Worm (Caenorhabditis elegans): ENCODE data around the gene T22B7.4.

The T22B7.4 gene

DNA sequence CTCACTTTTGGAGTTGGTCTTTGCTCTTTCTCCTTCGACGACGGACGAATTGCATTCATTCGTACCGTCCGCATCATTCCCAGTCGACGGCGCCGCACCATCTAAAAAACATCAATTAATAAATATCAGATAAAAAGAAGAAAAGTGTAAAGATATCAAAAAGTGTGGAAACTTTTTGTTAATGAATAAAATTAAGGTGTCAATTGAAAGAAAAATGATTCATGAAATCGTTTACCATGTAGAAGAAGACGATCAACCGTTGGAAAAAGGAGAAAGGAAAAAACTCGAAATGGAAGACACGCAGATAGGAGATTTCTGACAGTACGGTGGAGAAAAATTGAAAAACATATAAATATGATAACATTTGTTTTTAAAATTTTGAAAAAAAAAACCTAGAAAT, 38.9 kb upstream of the T22B7.4 start, which contains the start of gene set-19:
set-19 (minus strand) TSS at position 101 of the 400 bp plus-strand sequence.
- no peak for TF ChIP-seq ceh-19 (GFP tag; optimal IDR thresholded peaks at IDR 0.05)
- no peak for TF ChIP-seq T23F11.4 (GFP tag; optimal IDR thresholded peaks at IDR 0.05)
- no peak for TF ChIP-seq dmd-4 (tag; optimal IDR thresholded peaks at IDR 0.05; ENCODE audit: borderline replicate concordance)
- no peak for TF ChIP-seq F13H6.1 (tag; optimal IDR thresholded peaks at IDR 0.05)
- TF ChIP-seq elt-2 (tag; optimal IDR thresholded peaks at IDR 0.05), result no peak
- TF ChIP-seq zip-5 (tag; optimal IDR thresholded peaks at IDR 0.05), result no peak
- TF ChIP-seq unc-86 (tag; optimal IDR thresholded peaks at IDR 0.05), result no peak
- TF ChIP-seq nfya-1 (tag; optimal IDR thresholded peaks at IDR 0.05), result no peak
- TF ChIP-seq dve-1 (tag; optimal IDR thresholded peaks at IDR 0.05), result no peak
- no peak for TF ChIP-seq nhr-11 (tag; optimal IDR thresholded peaks at IDR 0.05)

DNA sequence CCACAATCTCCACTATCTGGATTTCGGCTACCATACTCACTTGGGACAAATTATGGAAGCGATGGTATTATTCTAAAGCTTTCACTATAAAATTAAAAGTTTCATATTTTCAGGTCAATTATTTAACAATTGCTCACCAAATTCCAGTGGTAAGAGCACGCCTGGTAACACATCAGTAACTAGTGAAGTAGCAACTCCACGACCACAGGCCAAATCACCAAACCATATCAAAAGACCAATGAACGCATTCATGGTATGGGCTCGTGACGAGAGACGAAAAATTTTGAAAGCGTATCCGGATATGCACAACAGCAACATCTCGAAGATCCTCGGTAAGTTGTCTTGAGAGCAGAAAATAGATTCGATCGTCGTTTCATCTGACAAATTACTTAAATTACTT, 31.4 kb upstream of the T22B7.4 start:
- TF ChIP-seq C38D4.7 (GFP tag; optimal IDR thresholded peaks at IDR 0.05) (no peak), hlh-6 (tag; optimal IDR thresholded peaks at IDR 0.05) (no peak)

DNA sequence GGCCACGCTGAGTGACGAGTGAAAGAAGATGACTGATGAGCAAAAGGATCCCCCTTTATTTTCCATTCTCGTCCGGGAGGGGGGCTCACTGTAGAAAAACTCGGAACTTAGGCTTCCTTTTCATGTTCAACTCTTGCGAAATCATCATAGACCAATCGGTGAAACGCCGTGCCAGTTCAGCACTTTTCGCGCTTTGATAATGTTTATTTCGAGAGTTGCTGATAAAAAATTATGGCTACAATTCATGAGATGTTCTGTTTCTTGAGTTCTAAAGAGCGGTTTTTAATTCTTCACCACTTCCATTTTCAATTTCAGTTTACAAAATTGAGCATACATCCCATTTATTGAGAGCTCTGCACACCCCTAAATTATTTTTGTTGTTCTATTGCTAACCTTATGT, 29.6 kb upstream of the T22B7.4 start:
- TF ChIP-seq madf-2 (tag; optimal IDR thresholded peaks at IDR 0.05) (no peak), dmd-4 (tag; optimal IDR thresholded peaks at IDR 0.05; ENCODE audit: borderline replicate concordance) (no peak), zip-5 (tag; optimal IDR thresholded peaks at IDR 0.05) (no peak), ceh-24 (tag; optimal IDR thresholded peaks at IDR 0.05) (no peak), ahr-1 (tag; optimal IDR thresholded peaks at IDR 0.05) (no peak)

DNA sequence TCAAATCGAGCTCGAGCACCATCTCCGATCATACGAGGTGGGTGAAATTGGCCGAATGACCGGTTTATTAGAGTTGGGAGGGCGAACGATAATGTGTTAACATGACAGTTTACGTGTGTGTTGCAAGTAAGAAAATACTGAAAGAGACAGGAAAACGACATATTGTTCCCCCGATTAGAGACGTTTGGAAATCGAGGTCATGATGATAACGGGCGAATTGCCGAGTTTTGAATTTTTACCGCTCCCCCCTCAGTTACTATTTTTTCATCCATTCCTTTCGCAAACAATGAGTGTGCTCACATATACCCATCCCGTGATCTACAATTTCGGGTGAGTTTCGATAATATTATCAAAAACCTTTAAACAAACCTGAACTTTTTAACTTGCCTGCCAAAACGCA, 28.5 kb upstream of the T22B7.4 start:
- TF ChIP-seq nhr-232 (tag; optimal IDR thresholded peaks at IDR 0.05) (no peak), lin-11 (tag; optimal IDR thresholded peaks at IDR 0.05) (no peak), lim-6 (tag; optimal IDR thresholded peaks at IDR 0.05) (no peak), sdc-2 (tag; optimal IDR thresholded peaks at IDR 0.05) (no peak), unc-3 (GFP tag; conservative IDR thresholded peaks at IDR 0.05) (no peak), unc-3 (tag; optimal IDR thresholded peaks at IDR 0.05) (no peak), tbx-7 (tag; optimal IDR thresholded peaks at IDR 0.05) (no peak), hlh-6 (tag; optimal IDR thresholded peaks at IDR 0.05) (no peak), che-1 (tag; optimal IDR thresholded peaks at IDR 0.05) (no peak), ceh-6 (GFP tag; optimal IDR thresholded peaks at IDR 0.05) (no peak), hlh-30 (tag; optimal IDR thresholded peaks at IDR 0.05; ENCODE audit: insufficient read depth) (no peak), ceh-24 (tag; optimal IDR thresholded peaks at IDR 0.05) (no peak), tbx-2 (tag; optimal IDR thresholded peaks at IDR 0.05) (no peak), nhr-11 (tag; optimal IDR thresholded peaks at IDR 0.05) (no peak)

DNA sequence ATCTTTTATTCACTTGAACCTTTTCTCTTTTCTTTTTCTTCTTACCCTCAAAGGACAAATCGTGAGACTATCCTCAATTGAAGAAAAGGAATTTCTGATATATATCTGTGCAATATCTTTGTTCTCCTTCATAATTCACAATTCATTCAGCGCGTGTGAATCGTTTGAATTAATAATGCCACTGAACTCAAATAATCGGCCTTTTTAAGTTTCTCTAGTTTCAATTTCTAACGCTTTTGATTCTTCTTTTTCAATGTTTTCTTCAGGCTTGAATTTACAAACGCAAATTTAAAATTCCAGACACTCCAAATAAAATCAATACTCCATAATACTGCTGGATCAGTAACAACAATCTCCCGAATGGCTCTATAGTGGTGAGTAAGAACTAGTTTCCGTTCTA, 22.3 kb upstream of the T22B7.4 start, which contains the start of gene egl-13:
egl-13 (plus strand) TSS at position 301 of the 400 bp plus-strand sequence.
- TF ChIP-seq ceh-22 (tag; optimal IDR thresholded peaks at IDR 0.05), result no peak
- no peak for TF ChIP-seq dmd-4 (tag; optimal IDR thresholded peaks at IDR 0.05; ENCODE audit: borderline replicate concordance)
- no peak for TF ChIP-seq dve-1 (tag; optimal IDR thresholded peaks at IDR 0.05)
- no peak for TF ChIP-seq ceh-48 (tag; optimal IDR thresholded peaks at IDR 0.05)
- TF ChIP-seq ets-4 (tag; optimal IDR thresholded peaks at IDR 0.05), result no peak
- TF ChIP-seq npax-4 (tag; optimal IDR thresholded peaks at IDR 0.05), result no peak
- TF ChIP-seq C38D4.7 (GFP tag; optimal IDR thresholded peaks at IDR 0.05), result no peak
- no peak for TF ChIP-seq K02D7.2 (tag; optimal IDR thresholded peaks at IDR 0.05)
- no peak for TF ChIP-seq rnt-1 (tag; optimal IDR thresholded peaks at IDR 0.05)
- TF ChIP-seq fkh-10 (GFP tag; optimal IDR thresholded peaks at IDR 0.05), result no peak
- no peak for TF ChIP-seq nhr-232 (tag; optimal IDR thresholded peaks at IDR 0.05)
- no peak for TF ChIP-seq nhr-11 (tag; optimal IDR thresholded peaks at IDR 0.05)
- TF ChIP-seq ama-1 (optimal IDR thresholded peaks at IDR 0.05), result no peak
- TF ChIP-seq ceh-6 (GFP tag; optimal IDR thresholded peaks at IDR 0.05), result no peak

Measured in whole organism, late embryonic.